Worm (Caenorhabditis elegans): ENCODE results near the gene dpyd-1.

DNA sequence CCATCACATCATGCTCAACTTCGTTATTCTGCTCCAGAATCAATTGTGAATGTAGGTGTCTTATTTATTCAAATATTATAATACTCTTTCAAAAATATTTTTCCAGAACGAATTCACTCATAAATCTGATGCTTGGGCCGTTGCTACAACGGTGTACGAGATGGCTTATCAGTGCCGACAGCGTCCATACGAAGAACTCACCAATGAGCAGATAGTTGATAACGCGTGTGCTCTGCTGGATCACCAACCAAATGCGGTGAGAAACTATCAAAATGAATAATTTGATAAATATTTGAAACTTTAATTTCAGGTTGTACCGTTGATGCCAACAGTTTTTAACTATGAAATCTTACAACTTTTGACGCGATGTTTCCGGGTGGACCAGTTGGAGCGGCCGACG is 2.0 kb upstream of the dpyd-1 start:
- no peak for TF ChIP-seq nhr-11 (tag; optimal IDR thresholded peaks at IDR 0.05)
- TF ChIP-seq sox-2 (GFP tag; IDR thresholded peaks at IDR 0.05): no peak
- no peak for TF ChIP-seq sox-4 (tag; optimal IDR thresholded peaks at IDR 0.05)
- TF ChIP-seq elt-2 (tag; optimal IDR thresholded peaks at IDR 0.05): peak; percentile 71
- TF ChIP-seq gmeb-2 (tag; optimal IDR thresholded peaks at IDR 0.05): no peak
- TF ChIP-seq nfya-1 (tag; optimal IDR thresholded peaks at IDR 0.05): no peak
- no peak for TF ChIP-seq ceh-18 (tag; optimal IDR thresholded peaks at IDR 0.05)
- no peak for TF ChIP-seq dve-1 (tag; optimal IDR thresholded peaks at IDR 0.05)
